Worm (Caenorhabditis elegans): Measurements from ENCODE around the gene skn-1.

The skn-1 gene

ce11 chrIV:5632536-5632935 lies 27.6 kb downstream of the skn-1 start:
- TF ChIP-seq sdc-2 (tag; optimal IDR thresholded peaks at IDR 0.05) (no peak), dve-1 (tag; optimal IDR thresholded peaks at IDR 0.05) (no peak), F13H6.1 (tag; optimal IDR thresholded peaks at IDR 0.05) (no peak), elt-2 (tag; optimal IDR thresholded peaks at IDR 0.05) (no peak), eyg-1 (tag; optimal IDR thresholded peaks at IDR 0.05) (no peak), unc-42 (tag; optimal IDR thresholded peaks at IDR 0.05) (no peak), nfya-1 (tag; optimal IDR thresholded peaks at IDR 0.05) (no peak), lin-11 (tag; optimal IDR thresholded peaks at IDR 0.05) (no peak), unc-3 (GFP tag; conservative IDR thresholded peaks at IDR 0.05) (no peak), unc-3 (tag; optimal IDR thresholded peaks at IDR 0.05) (no peak), madf-2 (tag; optimal IDR thresholded peaks at IDR 0.05) (no peak), nhr-11 (tag; optimal IDR thresholded peaks at IDR 0.05) (no peak), pag-3 (tag; optimal IDR thresholded peaks at IDR 0.05; ENCODE audit: borderline replicate concordance) (no peak)

ce11 chrIV:5631628-5632027 lies 28.6 kb downstream of the skn-1 start, which contains the start of gene ttbk-8.2:
Gene ttbk-8.2 (plus strand): TSS chrIV:5631928.
- TF ChIP-seq ceh-19 (GFP tag; optimal IDR thresholded peaks at IDR 0.05), result no peak
- TF ChIP-seq ceh-48 (tag; optimal IDR thresholded peaks at IDR 0.05), result no peak
- no peak for TF ChIP-seq ets-4 (tag; optimal IDR thresholded peaks at IDR 0.05)
- TF ChIP-seq unc-42 (tag; optimal IDR thresholded peaks at IDR 0.05), result no peak
- no peak for TF ChIP-seq odd-2 (tag; optimal IDR thresholded peaks at IDR 0.05)
- no peak for TF ChIP-seq tbx-7 (tag; optimal IDR thresholded peaks at IDR 0.05)
- TF ChIP-seq hlh-8 (tag; optimal IDR thresholded peaks at IDR 0.05), result no peak
- no peak for TF ChIP-seq che-1 (tag; optimal IDR thresholded peaks at IDR 0.05)
- TF ChIP-seq eyg-1 (tag; optimal IDR thresholded peaks at IDR 0.05), result no peak
- no peak for TF ChIP-seq ceh-6 (GFP tag; optimal IDR thresholded peaks at IDR 0.05)
- no peak for TF ChIP-seq rnt-1 (tag; optimal IDR thresholded peaks at IDR 0.05)
- no peak for TF ChIP-seq mec-3 (tag; optimal IDR thresholded peaks at IDR 0.05; ENCODE audit: borderline replicate concordance)
- TF ChIP-seq Y22D7AL.16 (tag; optimal IDR thresholded peaks at IDR 0.05), result no peak
- no peak for TF ChIP-seq lin-11 (tag; optimal IDR thresholded peaks at IDR 0.05)
- no peak for TF ChIP-seq ahr-1 (tag; optimal IDR thresholded peaks at IDR 0.05)
- no peak for TF ChIP-seq ceh-18 (tag; optimal IDR thresholded peaks at IDR 0.05)
- TF ChIP-seq elt-2 (tag; optimal IDR thresholded peaks at IDR 0.05), result no peak
- TF ChIP-seq F13H6.1 (tag; optimal IDR thresholded peaks at IDR 0.05), result no peak
- TF ChIP-seq ceh-30 (tag; optimal IDR thresholded peaks at IDR 0.05), result no peak

- TF ChIP-seq hlh-13 (GFP tag; optimal IDR thresholded peaks at IDR 0.05), result no peak
- TF ChIP-seq rnt-1 (tag; optimal IDR thresholded peaks at IDR 0.05), result no peak
- TF ChIP-seq dve-1 (tag; optimal IDR thresholded peaks at IDR 0.05), result no peak
- no peak for TF ChIP-seq elt-4 (tag; optimal IDR thresholded peaks at IDR 0.05)
- no peak for TF ChIP-seq ceh-2 (tag; optimal IDR thresholded peaks at IDR 0.05)
- no peak for TF ChIP-seq K02D7.2 (tag; optimal IDR thresholded peaks at IDR 0.05)
- no peak for TF ChIP-seq ets-4 (tag; optimal IDR thresholded peaks at IDR 0.05)
- no peak for TF ChIP-seq pag-3 (tag; optimal IDR thresholded peaks at IDR 0.05; ENCODE audit: borderline replicate concordance)
- no peak for TF ChIP-seq F13H6.1 (tag; optimal IDR thresholded peaks at IDR 0.05)
- TF ChIP-seq pqm-1 (tag; optimal IDR thresholded peaks at IDR 0.05), result no peak
- TF ChIP-seq C08G9.2 (tag; optimal IDR thresholded peaks at IDR 0.05), result no peak
- TF ChIP-seq lim-6 (tag; optimal IDR thresholded peaks at IDR 0.05), result no peak
- no peak for TF ChIP-seq ceh-31 (tag; optimal IDR thresholded peaks at IDR 0.05)
- TF ChIP-seq sdc-2 (tag; optimal IDR thresholded peaks at IDR 0.05), result no peak
- no peak for TF ChIP-seq ama-1 (optimal IDR thresholded peaks at IDR 0.05)
- TF ChIP-seq Y22D7AL.16 (tag; optimal IDR thresholded peaks at IDR 0.05), result no peak
- TF ChIP-seq hlh-6 (tag; optimal IDR thresholded peaks at IDR 0.05), result no peak
Observed at ce11 chrIV:5630156-5630555, 30.0 kb downstream of the skn-1 start, which contains the start of gene srd-12. Gene srd-12 (minus strand): TSS chrIV:5630256.

ce11 chrIV:5627056-5627455 lies 33.1 kb downstream of the skn-1 start, which contains the start of gene srsx-14:
Gene srsx-14 (minus strand): TSS chrIV:5627156.
- TF ChIP-seq ceh-18 (tag; optimal IDR thresholded peaks at IDR 0.05), result no peak
- no peak for TF ChIP-seq nfya-1 (tag; optimal IDR thresholded peaks at IDR 0.05)
- TF ChIP-seq ztf-16 (tag; optimal IDR thresholded peaks at IDR 0.05), result no peak
- no peak for TF ChIP-seq mec-3 (tag; optimal IDR thresholded peaks at IDR 0.05; ENCODE audit: borderline replicate concordance)
- TF ChIP-seq unc-3 (GFP tag; conservative IDR thresholded peaks at IDR 0.05), result no peak
- no peak for TF ChIP-seq unc-3 (tag; optimal IDR thresholded peaks at IDR 0.05)
- no peak for TF ChIP-seq pha-2 (tag; optimal IDR thresholded peaks at IDR 0.05)
- TF ChIP-seq ceh-14 (tag; optimal IDR thresholded peaks at IDR 0.05), result no peak
